Fruit fly (Drosophila melanogaster) whole organism: ENCODE data around the gene Vago.

Source experiments
- CG8478 ChIP-seq: fragments of >200 bp; optimal IDR thresholded peaks from 2 replicates; lab custom pipeline; 2018; ENCODE audit warnings: inconsistent platforms
- EcR ChIP-seq, 2 experiments: fragments of >200 bp; optimal IDR thresholded peaks; 2 replicates each; lab custom pipeline; 2017; ENCODE audit warnings: missing biosample characterization in 2 of 2, missing genetic modification characterization in 2 of 2, missing genetic modification reagents in 2 of 2

- no peak for TF ChIP-seq EcR (GFP tag; optimal IDR thresholded peaks at IDR 0.05; lab: Kevin White, UChicago)
- TF ChIP-seq CG8478 (lab: Kevin White, UChicago) = no peak
Measured at dm6 chrX:11090161-11090560, 1.1 kb downstream of the Vago start, which contains the start of gene CG2076.
